Worm (Caenorhabditis elegans) whole organism, L4/young adult: ENCODE results near the gene unc-42.

Experiments
- dao-5 ChIP-seq: sonication (generic microtip); optimal IDR thresholded peaks from 2 replicates; lab custom pipeline; 2016; ENCODE audit warnings: missing genotype, missing genetic modification characterization, moderate library complexity, missing compliant biosample characterization
- him-1 ChIP-seq: sonication (generic microtip); optimal IDR thresholded peaks from 2 replicates; lab custom pipeline; 2016; ENCODE audit warnings: missing genotype, missing genetic modification reagents, missing genetic modification characterization, missing compliant biosample characterization

DNA sequence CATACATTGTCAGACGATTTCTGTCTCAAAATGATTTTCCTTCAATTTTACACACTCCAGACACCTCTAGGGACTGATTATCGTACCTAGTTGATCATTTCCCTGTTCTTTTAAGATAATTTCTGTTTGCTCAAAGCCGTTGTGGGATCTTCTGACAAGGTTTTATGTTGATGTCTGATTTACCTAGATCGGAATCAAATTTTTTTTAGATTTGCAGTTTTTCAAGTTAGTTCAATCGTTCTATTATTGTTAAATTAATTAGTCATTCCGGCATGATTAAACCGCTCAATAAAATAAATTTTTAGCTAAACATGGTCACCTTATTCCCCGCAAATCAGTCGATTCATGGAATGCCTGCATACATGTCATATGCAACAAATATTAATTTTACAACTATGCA, 44.3 kb upstream of the unc-42 start, which contains the start of gene sru-30:
- TF ChIP-seq him-1 (tag; lab: Kevin White, UChicago) = no peak
- no peak for TF ChIP-seq dao-5 (tag; lab: Kevin White, UChicago)
